Fruit fly (Drosophila melanogaster) whole organism, embryonic: Measurements from ENCODE around the gene Egfrap.

ENCODE experiments used
- CG14710 ChIP-seq: fragments of 200-800 bp; sonication (Bioruptor generic); optimal IDR thresholded peaks from 3 replicates; lab custom pipeline; 2019; ENCODE audit warnings: missing biosample characterization, mild to moderate bottlenecking, missing genetic modification characterization, moderate library complexity
- CG6254 ChIP-seq: fragments of 200-800 bp; sonication (Bioruptor generic); optimal IDR thresholded peaks from 3 replicates; lab custom pipeline; 2017; ENCODE audit warnings: mild to moderate bottlenecking, missing biosample characterization, missing genetic modification reagents, missing genetic modification characterization
- CG6813 ChIP-seq: fragments of 200-800 bp; sonication (Bioruptor generic); optimal IDR thresholded peaks from 2 replicates; lab custom pipeline; 2017; ENCODE audit warnings: missing biosample characterization, missing genetic modification characterization, mild to moderate bottlenecking, moderate library complexity, missing genetic modification reagents
- CG8089 ChIP-seq: fragments of 200-800 bp; sonication (Bioruptor generic); optimal IDR thresholded peaks from 3 replicates; lab custom pipeline; 2016; ENCODE audit warnings: missing biosample characterization, missing genetic modification characterization
- ERR ChIP-seq: fragments of 200-800 bp; sonication (Bioruptor generic); optimal IDR thresholded peaks from 2 replicates; lab custom pipeline; 2016; ENCODE audit warnings: missing biosample characterization, missing genetic modification characterization
- NC2α ChIP-seq: fragments of 200-800 bp; sonication (Bioruptor generic); optimal IDR thresholded peaks from 2 replicates; lab custom pipeline; 2016; ENCODE audit warnings: missing biosample characterization, missing genetic modification characterization
- ac ChIP-seq: fragments of 200-800 bp; sonication (Bioruptor generic); optimal IDR thresholded peaks from 3 replicates; lab custom pipeline; 2017; ENCODE audit warnings: missing biosample characterization, mild to moderate bottlenecking, missing genetic modification characterization
- bowl ChIP-seq: fragments of 200-800 bp; sonication (Bioruptor generic); IDR thresholded peaks from 2 replicates; pipeline ENCODE4 v1.3.6; 2022; ENCODE audit warnings: missing biosample characterization, missing genetic modification characterization
- mld ChIP-seq: fragments of 200-800 bp; sonication (Bioruptor generic); IDR thresholded peaks from 3 replicates; pipeline ENCODE4 v1.3.6; 2022; ENCODE audit warnings: missing biosample characterization, missing genetic modification characterization; ENCODE audit not compliant: partially characterized antibody
- zfh2 ChIP-seq: fragments of 200-800 bp; sonication (Bioruptor generic); optimal IDR thresholded peaks from 2 replicates; lab custom pipeline; 2016; ENCODE audit warnings: missing biosample characterization, missing genetic modification characterization

DNA sequence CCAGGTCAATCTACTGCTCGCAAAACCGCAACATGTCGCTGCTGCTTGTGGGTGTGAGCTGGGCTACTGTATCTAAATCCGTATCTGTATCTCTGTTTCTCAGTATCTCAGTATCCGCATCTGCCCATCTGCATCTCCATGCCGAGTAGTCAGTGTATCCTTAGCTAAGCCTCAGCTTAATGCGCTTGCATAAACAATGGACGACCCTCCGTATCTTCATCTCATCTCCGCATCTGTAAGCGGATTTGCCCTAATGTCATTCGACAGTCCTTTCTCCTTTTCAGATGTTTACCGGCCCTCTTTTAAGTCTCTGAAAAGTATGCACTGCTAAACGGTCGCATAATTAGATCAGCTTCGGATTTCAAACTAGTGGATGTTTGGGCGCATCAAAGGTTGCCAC is 46.1 kb upstream of the Egfrap start:
- TF ChIP-seq CG14710 (no peak), ERR (GFP tag; lab: Kevin White, UChicago) (no peak), CG6254 (GFP tag; lab: Kevin White, UChicago) (no peak), NC2α (GFP tag; lab: Kevin White, UChicago) (no peak), CG8089 (GFP tag; lab: Kevin White, UChicago) (no peak), CG6813 (GFP tag; lab: Kevin White, UChicago) (no peak), mld (GFP tag; lab: Robert Waterston, UW) (no peak), zfh2 (GFP tag; lab: Kevin White, UChicago) (no peak), ac (GFP tag; lab: Kevin White, UChicago) (no peak), bowl (GFP tag; lab: Robert Waterston, UW) (no peak)
